Fruit fly (Drosophila melanogaster): ENCODE results near the gene bt.

The bt gene

DNA sequence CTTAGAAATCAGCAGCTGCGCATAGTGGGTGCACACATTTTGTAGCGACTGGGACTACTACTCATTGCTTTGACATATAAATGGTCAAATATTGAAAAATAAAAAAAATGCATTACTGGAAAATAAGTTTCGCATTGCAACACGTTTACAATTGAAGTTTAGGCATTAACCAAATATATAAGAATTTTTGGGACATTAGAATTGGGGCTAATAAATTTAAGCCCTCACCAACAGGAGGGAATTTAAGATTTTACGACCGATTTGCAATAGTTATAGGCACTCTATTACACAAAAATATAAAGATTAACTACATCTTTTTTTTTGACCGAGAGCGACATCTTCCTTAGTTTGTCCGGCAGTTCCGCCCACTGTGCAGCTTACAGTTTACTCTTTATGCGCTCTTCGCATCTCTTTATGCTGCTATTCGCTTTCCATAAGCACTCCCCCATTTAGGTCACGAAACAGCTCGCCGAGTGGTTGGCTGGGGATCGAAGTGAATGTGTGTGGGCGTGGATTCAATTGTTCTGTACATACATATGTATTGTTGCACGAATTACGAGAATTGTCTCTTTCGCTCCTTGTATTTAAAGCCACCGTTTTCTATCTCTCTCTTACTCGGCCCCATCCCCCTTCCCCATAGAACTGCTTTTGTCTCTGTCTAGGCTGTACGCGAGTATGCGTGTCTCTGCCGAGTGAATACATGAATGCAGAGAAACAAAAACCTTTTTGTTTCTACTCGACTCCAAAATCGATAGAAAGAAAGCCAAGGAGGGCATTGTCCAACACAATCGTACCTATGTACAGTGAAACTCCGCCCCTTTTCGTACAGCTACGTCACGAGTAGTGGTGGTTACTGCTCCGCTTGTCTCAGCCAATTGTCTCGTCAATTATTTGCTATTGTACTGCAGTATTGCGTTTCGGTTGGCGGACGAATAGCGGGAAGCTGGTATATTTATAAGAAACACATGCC lies 83.5 kb downstream of the bt start:
- TF ChIP-seq Sox102F (GFP tag; optimal IDR thresholded peaks at IDR 0.05): peak; percentile 88
- peak; percentile 66 for TF ChIP-seq Hr39 (GFP tag; optimal IDR thresholded peaks at IDR 0.05)
- TF ChIP-seq Hr38 (GFP tag; optimal IDR thresholded peaks at IDR 0.05): no peak
- TF ChIP-seq CG6163 (GFP tag; IDR thresholded peaks at IDR 0.05): no peak; the same call in 2 of the 3 replicates
- TF ChIP-seq fkh (GFP tag; optimal IDR thresholded peaks at IDR 0.05): no peak
- TF ChIP-seq esn (GFP tag; optimal IDR thresholded peaks at IDR 0.05): peak; percentile 79
- TF ChIP-seq Ets21C (GFP tag; optimal IDR thresholded peaks at IDR 0.05): peak; percentile 50
- TF ChIP-seq lz (GFP tag; optimal IDR thresholded peaks at IDR 0.05): peak; percentile 55
- TF ChIP-seq Gug (GFP tag; IDR thresholded peaks at IDR 0.05): no peak
- TF ChIP-seq CG9139 (GFP tag; optimal IDR thresholded peaks at IDR 0.05): peak; percentile 40
- peak; percentile 95 for TF ChIP-seq Eip78C (GFP tag)
- peak; percentile 76 for TF ChIP-seq CG15336 (GFP tag; IDR thresholded peaks at IDR 0.05)
- peak in 1 of 2 experiments; percentile 90 for TF ChIP-seq salr (GFP tag; optimal IDR thresholded peaks at IDR 0.05)
- TF ChIP-seq Lpt (GFP tag; optimal IDR thresholded peaks at IDR 0.05): peak; percentile 79
- peak; percentile 83 for TF ChIP-seq acj6 (GFP tag; optimal IDR thresholded peaks at IDR 0.05)
- TF ChIP-seq CG11762 (GFP tag; optimal IDR thresholded peaks at IDR 0.05; ENCODE audit: insufficient read depth): peak; percentile 46
- TF ChIP-seq Hr4 (GFP tag; optimal IDR thresholded peaks at IDR 0.05): peak; percentile 69
- TF ChIP-seq CG1621 (tag; optimal IDR thresholded peaks at IDR 0.05): no peak
- TF ChIP-seq CG11294 (GFP tag; IDR thresholded peaks at IDR 0.05): no peak
- no peak for TF ChIP-seq CG16779 (tag; optimal IDR thresholded peaks at IDR 0.05)
- peak; percentile 70 for TF ChIP-seq Smox (GFP tag; optimal IDR thresholded peaks at IDR 0.05)
- peak; percentile 58 for TF ChIP-seq CG34406 (GFP tag; optimal IDR thresholded peaks at IDR 0.05)
- peak; percentile 83 for TF ChIP-seq CG4318 (GFP tag; optimal IDR thresholded peaks at IDR 0.05)
- peak; percentile 79 for TF ChIP-seq CG8119 (GFP tag; IDR thresholded peaks at IDR 0.05)
- peak; percentile 74 for TF ChIP-seq CG3919 (GFP tag; optimal IDR thresholded peaks at IDR 0.05)
- peak; percentile 50 for TF ChIP-seq Ets96B (tag; optimal IDR thresholded peaks at IDR 0.05)
- TF ChIP-seq Sox15 (GFP tag; optimal IDR thresholded peaks at IDR 0.05): peak; percentile 57
- peak; percentile 71 for TF ChIP-seq CG10669 (GFP tag; optimal IDR thresholded peaks at IDR 0.05)
- TF ChIP-seq fd85E (GFP tag; optimal IDR thresholded peaks at IDR 0.05): no peak
- no peak for TF ChIP-seq eg (GFP tag; IDR thresholded peaks at IDR 0.05)
- peak; percentile 75 for TF ChIP-seq Met (GFP tag; optimal IDR thresholded peaks at IDR 0.05)
- peak; percentile 65 for TF ChIP-seq dac (GFP tag; optimal IDR thresholded peaks at IDR 0.05)
- TF ChIP-seq CG11902 (GFP tag; optimal IDR thresholded peaks at IDR 0.05): peak; percentile 41
- TF ChIP-seq svp (GFP tag): peak; percentile 77
- no peak for TF ChIP-seq dsx (GFP tag; optimal IDR thresholded peaks at IDR 0.05; ENCODE audit: poor library complexity, severe bottlenecking)
- TF ChIP-seq CG6808 (GFP tag; optimal IDR thresholded peaks at IDR 0.05): peak; percentile 63
- peak; percentile 80 for TF ChIP-seq net (GFP tag; optimal IDR thresholded peaks at IDR 0.05)
- no peak for TF ChIP-seq CG6854 (GFP tag; optimal IDR thresholded peaks at IDR 0.05)
- peak; percentile 93 for TF ChIP-seq CG32006 (GFP tag; optimal IDR thresholded peaks at IDR 0.05)
- peak; percentile 81 for TF ChIP-seq CG10631 (GFP tag; optimal IDR thresholded peaks at IDR 0.05)
- peak; percentile 46 for TF ChIP-seq CG3032 (tag; optimal IDR thresholded peaks at IDR 0.05)
- peak; percentile 70 for TF ChIP-seq CG6792 (GFP tag; optimal IDR thresholded peaks at IDR 0.05)
- TF ChIP-seq Eip75B (GFP tag; optimal IDR thresholded peaks at IDR 0.05): peak; percentile 69
- peak; percentile 65 for TF ChIP-seq CG6276 (GFP tag; optimal IDR thresholded peaks at IDR 0.05)
- TF ChIP-seq fd59A (GFP tag; optimal IDR thresholded peaks at IDR 0.05): peak; percentile 77
- peak; percentile 82 for TF ChIP-seq achi (GFP tag; optimal IDR thresholded peaks at IDR 0.05)
- TF ChIP-seq Blimp-1 (GFP tag; optimal IDR thresholded peaks at IDR 0.05): no peak
- TF ChIP-seq OdsH (GFP tag; optimal IDR thresholded peaks at IDR 0.05): peak; percentile 83
- peak; percentile 59 for TF ChIP-seq cyc (GFP tag; optimal IDR thresholded peaks at IDR 0.05)
- TF ChIP-seq CG8632 (GFP tag; optimal IDR thresholded peaks at IDR 0.05): peak; percentile 68

All from whole organism, prepupa.